Fruit fly (Drosophila melanogaster) Kc167 (cell line): Measurements from ENCODE around the gene CG2147.

ENCODE experiments used
- h ChIP-seq: fragments of >200 bp; optimal IDR thresholded peaks from 3 replicates; lab custom pipeline; 2018; ENCODE audit warnings: missing external identifiers
- psq ChIP-seq: fragments of >200 bp; optimal IDR thresholded peaks from 2 replicates; lab custom pipeline; 2017; ENCODE audit warnings: missing external identifiers

dm6 chrX:8196598-8197228 lies 43.8 kb upstream of the CG2147 start:
- TF ChIP-seq psq (lab: Kevin White, UChicago) = no peak
- no peak for TF ChIP-seq h (lab: Kevin White, UChicago)
